Fruit fly (Drosophila melanogaster): ENCODE results near the gene Dref.

The Dref gene

DNA sequence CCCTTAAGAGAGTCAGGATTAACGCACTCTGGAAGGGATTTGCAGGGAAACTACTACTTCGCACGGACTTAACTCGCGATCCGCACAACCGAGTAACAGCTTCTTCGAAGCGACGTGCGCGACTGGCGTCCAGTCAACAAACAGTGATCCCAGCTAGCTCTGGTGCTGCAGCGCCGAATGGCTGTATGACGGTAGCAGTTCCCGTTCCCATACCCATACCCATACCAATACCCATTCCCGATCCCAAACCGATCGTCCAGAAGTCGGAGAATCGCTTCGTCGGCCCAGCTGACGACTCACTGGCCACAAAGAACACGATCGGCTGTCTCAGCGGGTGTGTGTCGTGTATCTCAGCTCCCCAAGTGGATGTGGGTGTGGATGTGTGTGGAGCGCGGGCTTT is 19.8 kb downstream of the Dref start, which contains the start of gene CG5853 (continued):
- peak; percentile 37; the same call in 1 of the 2 replicates for TF ChIP-seq CG5953 (GFP tag; IDR thresholded peaks at IDR 0.05)
- no peak for TF ChIP-seq CG8388 (GFP tag; optimal IDR thresholded peaks at IDR 0.05)
- no peak for TF ChIP-seq tx (GFP tag; optimal IDR thresholded peaks at IDR 0.05)
- no peak for TF ChIP-seq kay (GFP tag; optimal IDR thresholded peaks at IDR 0.05)
- TF ChIP-seq CG12155 (GFP tag; optimal IDR thresholded peaks at IDR 0.05): no peak
- TF ChIP-seq CG1024 (GFP tag; IDR thresholded peaks at IDR 0.05): no peak
- TF ChIP-seq bcd (GFP tag; optimal IDR thresholded peaks at IDR 0.05): no peak
- TF ChIP-seq hb (GFP tag; IDR thresholded peaks at IDR 0.05; ENCODE audit: partially characterized antibody): no peak
- TF ChIP-seq insv (GFP tag; optimal IDR thresholded peaks at IDR 0.05): no peak
- TF ChIP-seq CG18619 (GFP tag; optimal IDR thresholded peaks at IDR 0.05): no peak
- no peak for TF ChIP-seq maf-S (GFP tag; optimal IDR thresholded peaks at IDR 0.05)
- TF ChIP-seq az2 (GFP tag; optimal IDR thresholded peaks at IDR 0.05): no peak
- no peak for TF ChIP-seq Bteb2 (GFP tag; optimal IDR thresholded peaks at IDR 0.05)
- no peak for TF ChIP-seq sim (GFP tag; IDR thresholded peaks at IDR 0.05)
- no peak for TF ChIP-seq gfzf (GFP tag; optimal IDR thresholded peaks at IDR 0.05)
- no peak for TF ChIP-seq corto (GFP tag; optimal IDR thresholded peaks at IDR 0.05)
- TF ChIP-seq dmrt11E (tag; optimal IDR thresholded peaks at IDR 0.05): no peak
- no peak for TF ChIP-seq ro (GFP tag; IDR thresholded peaks at IDR 0.05)
- peak; percentile 36 for TF ChIP-seq caup (GFP tag; optimal IDR thresholded peaks at IDR 0.05; ENCODE audit: severe bottlenecking)
- no peak for TF ChIP-seq CG7963 (GFP tag; IDR thresholded peaks at IDR 0.05; ENCODE audit: partially characterized antibody)
- TF ChIP-seq seq (GFP tag; IDR thresholded peaks at IDR 0.05): no peak
- no peak for TF ChIP-seq CG3726 (GFP tag; IDR thresholded peaks at IDR 0.05)
- no peak for TF ChIP-seq wdn (GFP tag; IDR thresholded peaks at IDR 0.05)
- TF ChIP-seq CG9797 (GFP tag; optimal IDR thresholded peaks at IDR 0.05): no peak
- no peak for TF ChIP-seq Nf-YA (GFP tag; IDR thresholded peaks at IDR 0.05)
- no peak for TF ChIP-seq aop (GFP tag; IDR thresholded peaks at IDR 0.05)
- no peak for TF ChIP-seq slp2 (GFP tag; optimal IDR thresholded peaks at IDR 0.05)
- peak; percentile 36 for TF ChIP-seq Drgx (GFP tag; IDR thresholded peaks at IDR 0.05)
- TF ChIP-seq CG4617 (GFP tag; optimal IDR thresholded peaks at IDR 0.05; ENCODE audit: borderline replicate concordance): no peak
- TF ChIP-seq stwl (tag; optimal IDR thresholded peaks at IDR 0.05): no peak
- TF ChIP-seq bab2 (GFP tag; optimal IDR thresholded peaks at IDR 0.05): no peak
- no peak for TF ChIP-seq CG9817 (tag; optimal IDR thresholded peaks at IDR 0.05)
- TF ChIP-seq CG30020 (tag; optimal IDR thresholded peaks at IDR 0.05): no peak
- TF ChIP-seq Lpt (GFP tag; optimal IDR thresholded peaks at IDR 0.05): no peak
- TF ChIP-seq CG12299 (tag; optimal IDR thresholded peaks at IDR 0.05): no peak
- peak; percentile 12; the same call in 1 of the 2 replicates for TF ChIP-seq CG13287 (GFP tag; IDR thresholded peaks at IDR 0.05; ENCODE audit: partially characterized antibody)
- TF ChIP-seq CG12769 (tag; optimal IDR thresholded peaks at IDR 0.05): peak; percentile 99
- no peak for TF ChIP-seq shn (GFP tag; optimal IDR thresholded peaks at IDR 0.05)
- 0 out of 2 replicates have a peak, but pooled peaks have one; percentile 20 for TF ChIP-seq CG9932 (GFP tag; IDR thresholded peaks at IDR 0.05)
- no peak for TF ChIP-seq H15 (GFP tag; IDR thresholded peaks at IDR 0.05)
- TF ChIP-seq Oli (tag; optimal IDR thresholded peaks at IDR 0.05): no peak
- TF ChIP-seq nom (GFP tag; optimal IDR thresholded peaks at IDR 0.05): peak; percentile 74
- TF ChIP-seq CG34376 (GFP tag; optimal IDR thresholded peaks at IDR 0.05): peak; percentile 63
- no peak for TF ChIP-seq CHES-1-like (GFP tag; optimal IDR thresholded peaks at IDR 0.05)
- TF ChIP-seq CG16815 (GFP tag; optimal IDR thresholded peaks at IDR 0.05): no peak
- TF ChIP-seq disco-r (GFP tag; optimal IDR thresholded peaks at IDR 0.05): no peak
- TF ChIP-seq ci (GFP tag; IDR thresholded peaks at IDR 0.05): peak; percentile 62
- TF ChIP-seq Pdp1 (GFP tag; optimal IDR thresholded peaks at IDR 0.05): no peak
- peak; percentile 11 for TF ChIP-seq sd (tag; optimal IDR thresholded peaks at IDR 0.05)
- TF ChIP-seq Jarid2 (GFP tag; optimal IDR thresholded peaks at IDR 0.05): peak; percentile 40
- TF ChIP-seq CG9727 (GFP tag; optimal IDR thresholded peaks at IDR 0.05): no peak

All from whole organism, embryonic.